Worm (Caenorhabditis elegans): ENCODE measurements around the gene srw-68.

Gene srw-68

ce11 chrV:7417018-7417716 is 9.3 kb downstream of the srw-68 start, which contains the start of gene srw-67:
srw-67 (plus strand) TSS chrV:7417660.
- peak; percentile 62 for TF ChIP-seq nhr-43 (tag; optimal IDR thresholded peaks at IDR 0.05; ENCODE audit: poor library complexity, severe bottlenecking)
- TF ChIP-seq nhr-25 (tag; optimal IDR thresholded peaks at IDR 0.05), result no peak
- no peak for TF ChIP-seq elt-1 (tag; optimal IDR thresholded peaks at IDR 0.05)
- TF ChIP-seq skn-1 (tag; optimal IDR thresholded peaks at IDR 0.05), result no peak
- no peak for TF ChIP-seq elt-3 (tag; optimal IDR thresholded peaks at IDR 0.05)
- no peak for TF ChIP-seq nhr-11 (tag; optimal IDR thresholded peaks at IDR 0.05)
- no peak for TF ChIP-seq ceh-28 (tag; optimal IDR thresholded peaks at IDR 0.05)
- no peak for TF ChIP-seq unc-62 (GFP tag; optimal IDR thresholded peaks at IDR 0.05)

- peak; percentile 57 for TF ChIP-seq ama-1 (optimal IDR thresholded peaks at IDR 0.05)
- peak; percentile 20 for TF ChIP-seq nhr-43 (tag; optimal IDR thresholded peaks at IDR 0.05; ENCODE audit: poor library complexity, severe bottlenecking)
- peak; percentile 7 for TF ChIP-seq nhr-23 (tag; optimal IDR thresholded peaks at IDR 0.05)
- no peak for TF ChIP-seq ceh-28 (tag; optimal IDR thresholded peaks at IDR 0.05)
- no peak for TF ChIP-seq ceh-82 (tag; optimal IDR thresholded peaks at IDR 0.05)
Observed at ce11 chrV:7416569-7416968, 9.9 kb downstream of the srw-68 start.

ce11 chrV:7415780-7416428 is 10.6 kb downstream of the srw-68 start, which contains the start of gene F18E3.13:
F18E3.13 (plus strand) TSS chrV:7416164.
- TF ChIP-seq nhr-25 (tag; optimal IDR thresholded peaks at IDR 0.05), result peak; percentile 92
- peak; percentile 37 for TF ChIP-seq jun-1 (tag; optimal IDR thresholded peaks at IDR 0.05)
- TF ChIP-seq ztf-11 (tag; optimal IDR thresholded peaks at IDR 0.05), result no peak
- TF ChIP-seq nhr-43 (tag; optimal IDR thresholded peaks at IDR 0.05; ENCODE audit: poor library complexity, severe bottlenecking), result peak; percentile 93
- TF ChIP-seq elt-3 (tag; optimal IDR thresholded peaks at IDR 0.05), result peak; percentile 33 to 44 (median 38)
- TF ChIP-seq ama-1 (optimal IDR thresholded peaks at IDR 0.05), result peak; percentile 93
- TF ChIP-seq lsy-12 (tag; optimal IDR thresholded peaks at IDR 0.05), result peak; percentile 7
- no peak for TF ChIP-seq egl-5 (tag; optimal IDR thresholded peaks at IDR 0.05)
- TF ChIP-seq nhr-12 (tag; optimal IDR thresholded peaks at IDR 0.05), result no peak
- TF ChIP-seq nhr-23 (tag; optimal IDR thresholded peaks at IDR 0.05), result peak; percentile 85
- TF ChIP-seq hmg-11 (tag; optimal IDR thresholded peaks at IDR 0.05), result no peak
- TF ChIP-seq ceh-9 (tag; optimal IDR thresholded peaks at IDR 0.05), result no peak
- TF ChIP-seq unc-62 (GFP tag; optimal IDR thresholded peaks at IDR 0.05), result no peak
- TF ChIP-seq tbx-2 (tag; optimal IDR thresholded peaks at IDR 0.05), result peak; percentile 34
- no peak for TF ChIP-seq fkh-2 (tag; optimal IDR thresholded peaks at IDR 0.05)
- peak; percentile 22 for TF ChIP-seq egl-27 (tag; optimal IDR thresholded peaks at IDR 0.05)
- TF ChIP-seq skn-1 (tag; optimal IDR thresholded peaks at IDR 0.05), result no peak

- TF ChIP-seq nhr-43 (tag; optimal IDR thresholded peaks at IDR 0.05; ENCODE audit: poor library complexity, severe bottlenecking) (no peak), ama-1 (optimal IDR thresholded peaks at IDR 0.05) (peak; percentile 83), nhr-67 (tag; optimal IDR thresholded peaks at IDR 0.05) (no peak), mml-1 (tag; optimal IDR thresholded peaks at IDR 0.05) (no peak)
Observed at ce11 chrV:7414909-7415308, 11.6 kb downstream of the srw-68 start, which contains the start of gene F18E3.12. F18E3.12 (plus strand) TSS chrV:7414985.

- TF ChIP-seq ZK546.5 (tag; optimal IDR thresholded peaks at IDR 0.05) (no peak), snpc-4 (tag; optimal IDR thresholded peaks at IDR 0.05) (no peak), nhr-237 (tag; optimal IDR thresholded peaks at IDR 0.05) (no peak), lsy-12 (tag; optimal IDR thresholded peaks at IDR 0.05) (no peak), mml-1 (tag; optimal IDR thresholded peaks at IDR 0.05) (no peak), egl-5 (tag; optimal IDR thresholded peaks at IDR 0.05) (no peak), unc-62 (GFP tag; optimal IDR thresholded peaks at IDR 0.05) (no peak), ama-1 (optimal IDR thresholded peaks at IDR 0.05) (peak; percentile 84), nhr-76 (tag; optimal IDR thresholded peaks at IDR 0.05) (no peak), skn-1 (tag; optimal IDR thresholded peaks at IDR 0.05) (peak; percentile 71), elt-3 (tag; optimal IDR thresholded peaks at IDR 0.05) (peak in 1 of 3 experiments; percentile 23), nhr-43 (tag; optimal IDR thresholded peaks at IDR 0.05; ENCODE audit: poor library complexity, severe bottlenecking) (peak; percentile 84), fos-1 (tag; optimal IDR thresholded peaks at IDR 0.05) (no peak), nhr-28 (tag; optimal IDR thresholded peaks at IDR 0.05) (no peak), nhr-67 (tag; optimal IDR thresholded peaks at IDR 0.05) (no peak), nhr-25 (tag; optimal IDR thresholded peaks at IDR 0.05) (peak; percentile 71), nhr-23 (tag; optimal IDR thresholded peaks at IDR 0.05) (peak; percentile 71), ceh-16 (tag; optimal IDR thresholded peaks at IDR 0.05) (no peak), ceh-9 (tag; optimal IDR thresholded peaks at IDR 0.05) (no peak)
Observed at ce11 chrV:7413107-7413774, 13.3 kb downstream of the srw-68 start, which contains the start of gene F18E3.11. F18E3.11 (plus strand) TSS chrV:7413482.
